Fruit fly (Drosophila melanogaster) whole organism, embryonic: ENCODE results near the gene CG7149.

Source experiments
- Aef1 ChIP-seq: fragments of 200-800 bp; sonication (Bioruptor generic); IDR thresholded peaks from 3 replicates; pipeline ENCODE4 v1.3.6; 2022; ENCODE audit warnings: missing biosample characterization, missing genetic modification characterization
- Antp ChIP-seq: fragments of 200-800 bp; sonication (Bioruptor generic); optimal IDR thresholded peaks from 3 replicates; lab custom pipeline; 2016; ENCODE audit warnings: missing biosample characterization, missing genetic modification characterization
- Bteb2 ChIP-seq: fragments of 200-800 bp; sonication (Bioruptor generic); optimal IDR thresholded peaks from 2 replicates; lab custom pipeline; 2016; ENCODE audit warnings: missing biosample characterization, missing genetic modification characterization
- CG10147 ChIP-seq: fragments of 200-800 bp; sonication (Bioruptor generic); optimal IDR thresholded peaks from 2 replicates; lab custom pipeline; 2019; ENCODE audit warnings: missing biosample characterization, mild to moderate bottlenecking, missing genetic modification characterization, moderate library complexity
- CG10431 ChIP-seq: fragments of 200-800 bp; sonication (Bioruptor generic); optimal IDR thresholded peaks from 3 replicates; lab custom pipeline; 2018; ENCODE audit warnings: missing biosample characterization, mild to moderate bottlenecking, missing genetic modification characterization
- CG11247 ChIP-seq: fragments of 200-800 bp; sonication (Bioruptor generic); IDR thresholded peaks from 2 replicates; pipeline ENCODE4 v1.3.6; 2022; ENCODE audit warnings: missing biosample characterization, missing genetic modification characterization
- CG12219 ChIP-seq: fragments of 200-800 bp; sonication (Bioruptor generic); optimal IDR thresholded peaks from 3 replicates; lab custom pipeline; 2018; ENCODE audit warnings: missing biosample characterization, mild to moderate bottlenecking, missing genetic modification characterization
- CG1233 ChIP-seq: fragments of 200-800 bp; sonication (Bioruptor generic); optimal IDR thresholded peaks from 4 replicates; lab custom pipeline; 2018; ENCODE audit warnings: missing biosample characterization, mild to moderate bottlenecking, missing genetic modification characterization
- CG17802 ChIP-seq: fragments of 200-800 bp; sonication (Bioruptor generic); optimal IDR thresholded peaks from 2 replicates; lab custom pipeline; 2018; ENCODE audit warnings: missing biosample characterization, mild to moderate bottlenecking, missing genetic modification characterization, moderate library complexity
- CG18599 ChIP-seq: fragments of 200-800 bp; sonication (Bioruptor generic); optimal IDR thresholded peaks from 3 replicates; lab custom pipeline; 2017; ENCODE audit warnings: missing biosample characterization, missing genetic modification characterization, mild to moderate bottlenecking, moderate library complexity, missing genetic modification reagents
- CG2199 ChIP-seq: fragments of 200-800 bp; sonication (Bioruptor generic); IDR thresholded peaks from 3 replicates; pipeline ENCODE4 v1.3.6; 2022; ENCODE audit warnings: missing biosample characterization, missing genetic modification characterization
- CG30403 ChIP-seq: fragments of 200-800 bp; sonication (Bioruptor generic); optimal IDR thresholded peaks from 3 replicates; lab custom pipeline; 2016; ENCODE audit warnings: missing biosample characterization, missing genetic modification characterization
- CG31388 ChIP-seq: fragments of 200-800 bp; sonication (Bioruptor generic); optimal IDR thresholded peaks from 2 replicates; lab custom pipeline; 2016; ENCODE audit warnings: missing biosample characterization, missing genetic modification characterization
- CG3726 ChIP-seq: fragments of 200-800 bp; sonication (Bioruptor generic); IDR thresholded peaks from 3 replicates; pipeline ENCODE4, ENCODE4 v1.3.6; 2022; ENCODE audit warnings: missing biosample characterization, missing genetic modification characterization
- CG3847 ChIP-seq: fragments of 200-800 bp; sonication (Bioruptor generic); IDR thresholded peaks from 2 replicates; pipeline ENCODE4 v1.3.6; 2022; ENCODE audit warnings: missing biosample characterization, missing genetic modification characterization
- CG43689 ChIP-seq: fragments of 200-800 bp; sonication (Bioruptor generic); IDR thresholded peaks from 2 replicates; pipeline ENCODE4 v1.3.6; 2022; ENCODE audit warnings: missing biosample characterization, missing genetic modification characterization
- CG5180 ChIP-seq: fragments of 200-800 bp; sonication (Bioruptor generic); optimal IDR thresholded peaks from 3 replicates; lab custom pipeline; 2017; ENCODE audit warnings: missing biosample characterization, missing genetic modification characterization, mild to moderate bottlenecking, moderate library complexity, missing genetic modification reagents
- CG5953 ChIP-seq: fragments of 200-800 bp; sonication (Bioruptor generic); IDR thresholded peaks from 2 replicates; pipeline ENCODE4 v1.3.6; 2022; ENCODE audit warnings: missing biosample characterization, missing genetic modification characterization
- CG7745 ChIP-seq: fragments of 200-800 bp; sonication (Bioruptor generic); optimal IDR thresholded peaks from 2 replicates; lab custom pipeline; 2018; ENCODE audit warnings: missing biosample characterization, mild to moderate bottlenecking, missing genetic modification characterization, moderate library complexity
- CG7786 ChIP-seq: fragments of 200-800 bp; sonication (Bioruptor generic); optimal IDR thresholded peaks from 2 replicates; lab custom pipeline; 2016; ENCODE audit warnings: missing biosample characterization, missing genetic modification characterization
- CG9215 ChIP-seq: fragments of 200-800 bp; sonication (Bioruptor generic); IDR thresholded peaks from 2 replicates; pipeline ENCODE4 v1.3.6; 2022; ENCODE audit warnings: missing biosample characterization, missing genetic modification characterization
- D ChIP-seq, 2 experiments: fragments of 200-800 bp in 1 of 2; fragments of >200 bp in 1 of 2; sonication (Bioruptor generic) in 1 of 2; optimal IDR thresholded peaks; 2 replicates in 1 of 2; 3 replicates in 1 of 2; lab custom pipeline; 2017; ENCODE audit warnings: mild to moderate bottlenecking in 1 of 2, missing biosample characterization in 1 of 2, missing genetic modification characterization in 1 of 2, missing genetic modification reagents in 1 of 2
- Elba2 ChIP-seq: fragments of 200-800 bp; sonication (Bioruptor generic); optimal IDR thresholded peaks from 3 replicates; lab custom pipeline; 2016; ENCODE audit warnings: missing biosample characterization, missing genetic modification characterization
- Fer2 ChIP-seq: fragments of 200-800 bp; sonication (Bioruptor generic); optimal IDR thresholded peaks from 2 replicates; lab custom pipeline; 2018; ENCODE audit warnings: missing biosample characterization, mild to moderate bottlenecking, missing genetic modification characterization, moderate library complexity
- Fer3 ChIP-seq: fragments of 200-800 bp; sonication (Bioruptor generic); optimal IDR thresholded peaks from 2 replicates; lab custom pipeline; 2018; ENCODE audit warnings: missing biosample characterization, mild to moderate bottlenecking, missing genetic modification characterization, moderate library complexity
- HLH4C ChIP-seq: fragments of 200-800 bp; sonication (Bioruptor generic); IDR thresholded peaks from 3 replicates; pipeline ENCODE4 v1.3.6; 2022; ENCODE audit warnings: missing biosample characterization, missing genetic modification characterization; ENCODE audit not compliant: partially characterized antibody
- Lhr ChIP-seq: fragments of 200-800 bp; sonication (Bioruptor generic); optimal IDR thresholded peaks from 3 replicates; lab custom pipeline; 2017; ENCODE audit warnings: mild to moderate bottlenecking, missing biosample characterization, missing genetic modification reagents, missing genetic modification characterization
- Meics ChIP-seq: fragments of 200-800 bp; sonication (Bioruptor generic); optimal IDR thresholded peaks from 2 replicates; lab custom pipeline; 2017; ENCODE audit warnings: missing biosample characterization, mild to moderate bottlenecking, missing genetic modification characterization
- Mrtf ChIP-seq: fragments of 200-800 bp; sonication (Bioruptor generic); IDR thresholded peaks from 3 replicates; pipeline ENCODE4 v1.3.6; 2022; ENCODE audit warnings: missing biosample characterization, missing genetic modification characterization
- Optix ChIP-seq: fragments of 200-800 bp; sonication (Bioruptor generic); IDR thresholded peaks from 3 replicates; pipeline ENCODE4 v1.3.6; 2022; ENCODE audit warnings: missing biosample characterization, missing genetic modification characterization
- Ravus ChIP-seq: fragments of 200-800 bp; sonication (Bioruptor generic); IDR thresholded peaks from 2 replicates; pipeline ENCODE4 v1.3.6; 2022; ENCODE audit warnings: missing biosample characterization, missing genetic modification characterization
- Sin3A ChIP-seq: fragments of >200 bp; optimal IDR thresholded peaks from 2 replicates; lab custom pipeline; 2018
- Spps ChIP-seq: fragments of 200-800 bp; sonication (Bioruptor generic); optimal IDR thresholded peaks from 2 replicates; lab custom pipeline; 2018; ENCODE audit warnings: missing biosample characterization, mild to moderate bottlenecking, missing genetic modification characterization
- Sry-δ ChIP-seq: fragments of 200-800 bp; sonication (Bioruptor generic); optimal IDR thresholded peaks from 2 replicates; lab custom pipeline; 2016; ENCODE audit warnings: missing biosample characterization, missing genetic modification characterization
- dati ChIP-seq: fragments of 200-800 bp; sonication (Bioruptor generic); IDR thresholded peaks from 2 replicates; pipeline ENCODE4 v1.3.6; 2022; ENCODE audit warnings: missing biosample characterization, missing genetic modification characterization
- dm ChIP-seq: fragments of 200-800 bp; sonication (Bioruptor generic); optimal IDR thresholded peaks from 3 replicates; lab custom pipeline; 2016; ENCODE audit warnings: missing biosample characterization, missing genetic modification characterization
- gcm2 ChIP-seq: fragments of 200-800 bp; sonication (Bioruptor generic); optimal IDR thresholded peaks from 2 replicates; lab custom pipeline; 2016; ENCODE audit warnings: missing biosample characterization, missing genetic modification characterization
- gfzf ChIP-seq: fragments of 200-800 bp; sonication (Bioruptor generic); optimal IDR thresholded peaks from 2 replicates; lab custom pipeline; 2016; ENCODE audit warnings: missing biosample characterization, mild to moderate bottlenecking, missing genetic modification characterization, moderate library complexity
- jing ChIP-seq: fragments of 200-800 bp; sonication (Bioruptor generic); optimal IDR thresholded peaks from 2 replicates; lab custom pipeline; 2018; ENCODE audit warnings: missing biosample characterization, mild to moderate bottlenecking, missing genetic modification characterization
- kni ChIP-seq: fragments of 200-800 bp; sonication (Bioruptor generic); optimal IDR thresholded peaks from 3 replicates; lab custom pipeline; 2017; ENCODE audit warnings: mild to moderate bottlenecking, missing biosample characterization, missing genetic modification reagents, missing genetic modification characterization
- odd ChIP-seq: fragments of 200-800 bp; sonication (Bioruptor generic); optimal IDR thresholded peaks from 2 replicates; lab custom pipeline; 2017; ENCODE audit warnings: missing biosample characterization, mild to moderate bottlenecking, missing genetic modification characterization
- pzg ChIP-seq: fragments of 200-800 bp; sonication (Bioruptor generic); optimal IDR thresholded peaks from 3 replicates; lab custom pipeline; 2018; ENCODE audit warnings: missing biosample characterization, mild to moderate bottlenecking, missing genetic modification characterization, moderate library complexity
- repo ChIP-seq: fragments of 200-800 bp; sonication (Bioruptor generic); optimal IDR thresholded peaks from 2 replicates; lab custom pipeline; 2016; ENCODE audit warnings: missing biosample characterization, missing genetic modification characterization
- scrt ChIP-seq: fragments of 200-800 bp; sonication (Bioruptor generic); optimal IDR thresholded peaks from 2 replicates; lab custom pipeline; 2018; ENCODE audit warnings: missing biosample characterization, mild to moderate bottlenecking, missing genetic modification characterization, moderate library complexity
- slou ChIP-seq: fragments of 200-800 bp; sonication (Bioruptor generic); optimal IDR thresholded peaks from 3 replicates; lab custom pipeline; 2016; ENCODE audit warnings: missing biosample characterization, missing genetic modification characterization
- sr ChIP-seq: fragments of 200-800 bp; sonication (Bioruptor generic); IDR thresholded peaks from 3 replicates; pipeline ENCODE4 v1.3.6; 2022; ENCODE audit warnings: missing biosample characterization, missing genetic modification characterization
- tin ChIP-seq: fragments of 200-800 bp; sonication (Bioruptor generic); optimal IDR thresholded peaks from 3 replicates; lab custom pipeline; 2016; ENCODE audit warnings: missing biosample characterization, missing genetic modification characterization
- twi ChIP-seq: fragments of 200-800 bp; optimal IDR thresholded peaks from 2 replicates; lab custom pipeline; 2019; ENCODE audit warnings: missing biosample characterization, mild to moderate bottlenecking, missing genetic modification characterization, moderate library complexity
- vvl ChIP-seq: fragments of 200-800 bp; sonication (Bioruptor generic); IDR thresholded peaks from 2 replicates; pipeline ENCODE4 v1.3.6; 2022; ENCODE audit warnings: missing biosample characterization, missing genetic modification characterization

CG7149 gene

dm6 chr2L:7782788-7783401 lies 7.5 kb downstream of the CG7149 start, which contains the start of gene Brd7-9 (continued):
- TF ChIP-seq Optix (GFP tag; lab: Robert Waterston, UW) (peak; percentile 68; the same call in 2 of the 3 replicates), gcm2 (no peak), CG31388 (GFP tag; lab: Kevin White, UChicago) (peak; percentile 44), CG7786 (peak; percentile 28), CG3847 (GFP tag; lab: Robert Waterston, UW) (peak; percentile 35; the same call in 1 of the 2 replicates), D (optimal IDR thresholded peaks at IDR 0.05; lab: Kevin White, UChicago) (no peak), D (GFP tag; optimal IDR thresholded peaks at IDR 0.05; lab: Kevin White, UChicago) (peak; percentile 61), Antp (peak; percentile 52), CG17802 (no peak), vvl (GFP tag; lab: Robert Waterston, UW) (peak; percentile 93), CG12219 (GFP tag; lab: Kevin White, UChicago) (peak; percentile 81), Meics (GFP tag; lab: Kevin White, UChicago) (peak; percentile 80), scrt (GFP tag; lab: Kevin White, UChicago) (peak; percentile 44), Lhr (no peak), Sin3A (lab: Kevin White, UChicago) (peak; percentile 75), pzg (GFP tag; lab: Kevin White, UChicago) (peak; percentile 61), CG43689 (GFP tag; lab: Robert Waterston, UW) (peak; percentile 43; the same call in 1 of the 2 replicates), CG11247 (peak; percentile 80), dati (peak; percentile 80), jing (GFP tag; lab: Kevin White, UChicago) (peak; percentile 28), CG2199 (GFP tag; lab: Robert Waterston, UW) (peak; percentile 41; the same call in 1 of the 3 replicates), Fer2 (tag; lab: Kevin White, UChicago) (peak; percentile 10), CG18599 (GFP tag; lab: Kevin White, UChicago) (peak; percentile 79), CG30403 (GFP tag; lab: Kevin White, UChicago) (peak; percentile 70), HLH4C (no peak; the same call in 2 of the 3 replicates), Ravus (GFP tag; lab: Robert Waterston, UW) (no peak; the same call in 1 of the 2 replicates), CG3726 (peak; percentile 72; the same call in 1 of the 3 replicates), Elba2 (GFP tag; lab: Kevin White, UChicago) (no peak), repo (GFP tag; lab: Kevin White, UChicago) (peak; percentile 15), kni (GFP tag; lab: Kevin White, UChicago) (no peak), Bteb2 (GFP tag; lab: Kevin White, UChicago) (peak; percentile 63), CG7745 (tag; lab: Kevin White, UChicago) (no peak), CG5953 (GFP tag; lab: Robert Waterston, UW) (peak; percentile 72), Spps (tag; lab: Kevin White, UChicago) (peak; percentile 6), gfzf (GFP tag; lab: Kevin White, UChicago) (peak; percentile 71), twi (tag; lab: Kevin White, UChicago) (no peak), odd (GFP tag; lab: Kevin White, UChicago) (peak; percentile 63), slou (peak; percentile 63), CG10147 (GFP tag; lab: Kevin White, UChicago) (peak; percentile 21), sr (GFP tag; lab: Robert Waterston, UW) (peak; percentile 59; the same call in 2 of the 3 replicates), CG1233 (GFP tag; lab: Kevin White, UChicago) (peak; percentile 69), Mrtf (GFP tag; lab: Robert Waterston, UW) (peak; percentile 35; the same call in 1 of the 3 replicates), Aef1 (GFP tag; lab: Robert Waterston, UW) (peak; percentile 60), dm (GFP tag; lab: Kevin White, UChicago) (peak; percentile 56), Sry-δ (peak; percentile 38), Fer3 (tag; lab: Kevin White, UChicago) (peak; percentile 62), CG9215 (GFP tag; lab: Robert Waterston, UW) (0 out of 2 replicates have a peak, but pooled peaks have one; percentile 22), CG10431 (GFP tag; lab: Kevin White, UChicago) (no peak), CG5180 (GFP tag; lab: Kevin White, UChicago) (peak; percentile 41), tin (GFP tag; lab: Kevin White, UChicago) (peak; percentile 73)
